Worm (Caenorhabditis elegans) whole organism, mixed stage, embryonic: ENCODE measurements around the gene kcnl-1.

Source experiments
- drap-1 ChIP-seq: fragments of 200-800 bp; sonication (Bioruptor generic); optimal IDR thresholded peaks from 3 replicates; lab custom pipeline; 2018; ENCODE audit warnings: mild to moderate bottlenecking, missing genetic modification characterization, missing compliant biosample characterization
- flh-1 ChIP-seq: fragments of 200-800 bp; sonication (Bioruptor generic); optimal IDR thresholded peaks from 2 replicates; lab custom pipeline; 2018; ENCODE audit warnings: mild to moderate bottlenecking, missing genetic modification characterization, moderate library complexity, missing compliant biosample characterization
- nhr-237 ChIP-seq: fragments of 150-350 bp; optimal IDR thresholded peaks from 2 replicates; lab custom pipeline; 2014; ENCODE audit warnings: missing biosample characterization, missing genetic modification characterization
- unc-120 ChIP-seq: sonication (generic microtip); optimal IDR thresholded peaks from 2 replicates; lab custom pipeline; 2017; ENCODE audit warnings: missing genetic modification characterization, missing compliant biosample characterization; ENCODE audit not compliant: poor library complexity, severe bottlenecking
- unc-62 ChIP-seq: fragments of 150-350 bp; optimal IDR thresholded peaks from 2 replicates; lab custom pipeline; 2014; ENCODE audit warnings: missing biosample characterization, missing genetic modification reagents, missing genetic modification characterization
- ztf-11 ChIP-seq: fragments of 150-350 bp; optimal IDR thresholded peaks from 2 replicates; lab custom pipeline; 2014; ENCODE audit warnings: missing biosample characterization, missing genetic modification characterization

DNA sequence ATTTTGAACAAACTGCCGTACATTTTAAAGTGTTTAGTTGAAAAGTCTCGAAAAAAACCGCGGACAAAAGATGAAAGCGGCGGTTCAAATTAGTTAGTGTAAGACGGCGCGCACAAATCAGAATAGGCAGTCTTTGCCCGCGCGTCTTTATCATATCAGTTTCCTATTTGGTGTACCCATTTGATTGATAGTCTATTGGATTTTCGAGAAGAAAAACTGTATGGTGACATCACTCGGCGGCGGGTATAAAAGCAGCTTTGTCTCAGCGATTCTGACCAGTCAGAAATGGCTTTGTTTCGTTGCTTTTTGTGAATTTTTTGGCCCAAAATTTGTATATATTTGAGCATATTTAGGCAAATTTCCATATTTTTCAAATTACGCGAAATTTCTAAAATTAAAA, 43.5 kb downstream of the kcnl-1 start:
- TF ChIP-seq drap-1 (GFP tag; lab: Kevin White, UChicago) (no peak), flh-1 (GFP tag; lab: Kevin White, UChicago) (no peak), ztf-11 (tag; lab: Kevin White, UChicago) (no peak), unc-62 (no peak), unc-120 (tag; lab: Kevin White, UChicago) (no peak), nhr-237 (no peak)
